Worm (Caenorhabditis elegans) whole organism, midembryonic: ENCODE results near the gene tbc-17.

Experiments
- T22C8.4 ChIP-seq: fragments of 200-800 bp; sonication (Bioruptor generic); IDR thresholded peaks from 2 replicates; pipeline ENCODE4 v1.3.6; 2022; ENCODE audit warnings: missing genetic modification characterization, missing compliant biosample characterization
- cog-1 ChIP-seq: sonication (generic microtip); optimal IDR thresholded peaks from 2 replicates; lab custom pipeline; 2016; ENCODE audit warnings: missing genetic modification characterization, missing compliant biosample characterization
- flt-1 ChIP-seq: fragments of 200-800 bp; sonication (Bioruptor generic); IDR thresholded peaks from 2 replicates; pipeline ENCODE4 v1.3.6; 2022; ENCODE audit warnings: missing genetic modification characterization, missing compliant biosample characterization
- klf-2 ChIP-seq: fragments of 200-800 bp; sonication (Bioruptor generic); conservative IDR thresholded peaks from 2 replicates; pipeline ENCODE4 v1.3.6; 2022; ENCODE audit warnings: missing genetic modification reagents, missing genetic modification characterization, missing compliant biosample characterization
- med-1 ChIP-seq: sonication (generic microtip); optimal IDR thresholded peaks from 2 replicates; lab custom pipeline; 2017; ENCODE audit warnings: missing genetic modification characterization, mild to moderate bottlenecking, missing compliant biosample characterization, antibody characterized with exemption, missing genetic modification reagents; ENCODE audit not compliant: insufficient read depth
- ref-1 ChIP-seq: fragments of 200-800 bp; sonication (Bioruptor generic); conservative IDR thresholded peaks from 2 replicates; pipeline ENCODE4 v1.3.6; 2022; ENCODE audit warnings: missing genetic modification reagents, missing genetic modification characterization, missing compliant biosample characterization
- tab-1 ChIP-seq: fragments of 200-800 bp; sonication (Bioruptor generic); IDR thresholded peaks from 2 replicates; pipeline ENCODE4 v1.3.6; 2022; ENCODE audit warnings: missing genetic modification characterization, missing compliant biosample characterization
- ztf-23 ChIP-seq: fragments of 200-800 bp; sonication (Bioruptor generic); IDR thresholded peaks from 2 replicates; pipeline ENCODE4 v1.3.6; 2022; ENCODE audit warnings: missing genetic modification reagents, missing genetic modification characterization, missing compliant biosample characterization
- ztf-29 ChIP-seq: fragments of 200-800 bp; sonication (Bioruptor generic); IDR thresholded peaks from 2 replicates; pipeline ENCODE4 v1.3.6; 2022; ENCODE audit warnings: missing genetic modification reagents, missing genetic modification characterization, missing compliant biosample characterization

The tbc-17 gene

DNA sequence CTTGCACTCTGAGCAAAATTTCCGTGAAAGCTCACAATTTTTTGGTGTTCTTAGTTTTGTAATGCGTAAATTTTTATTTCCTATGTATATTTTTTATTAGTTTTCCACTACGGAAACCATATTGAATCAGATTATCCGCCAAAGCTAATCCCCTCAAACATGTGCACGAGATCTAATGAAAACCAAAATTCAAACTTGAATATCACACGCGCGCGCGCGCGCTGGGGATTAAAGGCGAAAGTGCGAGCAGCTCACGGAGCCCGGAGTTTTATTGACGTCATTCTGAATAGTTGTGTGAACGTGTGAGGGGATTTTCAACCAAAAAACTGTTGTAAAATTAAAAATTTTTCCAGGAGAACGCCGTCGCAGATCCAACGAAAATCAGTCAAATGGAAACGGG lies 25.3 kb upstream of the tbc-17 start:
- TF ChIP-seq tab-1 (GFP tag; lab: Robert Waterston, UW) (no peak), ref-1 (GFP tag; lab: Robert Waterston, UW) (no peak), ztf-29 (GFP tag; lab: Robert Waterston, UW) (no peak), cog-1 (tag; lab: Kevin White, UChicago) (no peak), flt-1 (GFP tag; lab: Robert Waterston, UW) (no peak), ztf-23 (no peak), med-1 (GFP tag; lab: Kevin White, UChicago) (no peak), T22C8.4 (GFP tag; lab: Robert Waterston, UW) (no peak), klf-2 (no peak)

ce11 chrII:12669342-12669741 lies 24.9 kb upstream of the tbc-17 start:
- no peak for TF ChIP-seq cog-1 (tag; lab: Kevin White, UChicago)
- TF ChIP-seq klf-2, result no peak
- TF ChIP-seq ztf-23, result no peak
- TF ChIP-seq med-1 (GFP tag; lab: Kevin White, UChicago), result no peak
- TF ChIP-seq tab-1 (GFP tag; lab: Robert Waterston, UW), result no peak
- no peak for TF ChIP-seq ref-1 (GFP tag; lab: Robert Waterston, UW)
- TF ChIP-seq flt-1 (GFP tag; lab: Robert Waterston, UW), result no peak
- TF ChIP-seq ztf-29 (GFP tag; lab: Robert Waterston, UW), result no peak
- TF ChIP-seq T22C8.4 (GFP tag; lab: Robert Waterston, UW), result no peak

ce11 chrII:12669882-12670281 lies 24.3 kb upstream of the tbc-17 start:
- no peak for TF ChIP-seq flt-1 (GFP tag; lab: Robert Waterston, UW)
- no peak for TF ChIP-seq T22C8.4 (GFP tag; lab: Robert Waterston, UW)
- TF ChIP-seq tab-1 (GFP tag; lab: Robert Waterston, UW), result no peak
- no peak for TF ChIP-seq ztf-23
- TF ChIP-seq med-1 (GFP tag; lab: Kevin White, UChicago), result no peak
- TF ChIP-seq ztf-29 (GFP tag; lab: Robert Waterston, UW), result no peak
- TF ChIP-seq cog-1 (tag; lab: Kevin White, UChicago), result no peak
- no peak for TF ChIP-seq klf-2
- TF ChIP-seq ref-1 (GFP tag; lab: Robert Waterston, UW), result no peak

DNA sequence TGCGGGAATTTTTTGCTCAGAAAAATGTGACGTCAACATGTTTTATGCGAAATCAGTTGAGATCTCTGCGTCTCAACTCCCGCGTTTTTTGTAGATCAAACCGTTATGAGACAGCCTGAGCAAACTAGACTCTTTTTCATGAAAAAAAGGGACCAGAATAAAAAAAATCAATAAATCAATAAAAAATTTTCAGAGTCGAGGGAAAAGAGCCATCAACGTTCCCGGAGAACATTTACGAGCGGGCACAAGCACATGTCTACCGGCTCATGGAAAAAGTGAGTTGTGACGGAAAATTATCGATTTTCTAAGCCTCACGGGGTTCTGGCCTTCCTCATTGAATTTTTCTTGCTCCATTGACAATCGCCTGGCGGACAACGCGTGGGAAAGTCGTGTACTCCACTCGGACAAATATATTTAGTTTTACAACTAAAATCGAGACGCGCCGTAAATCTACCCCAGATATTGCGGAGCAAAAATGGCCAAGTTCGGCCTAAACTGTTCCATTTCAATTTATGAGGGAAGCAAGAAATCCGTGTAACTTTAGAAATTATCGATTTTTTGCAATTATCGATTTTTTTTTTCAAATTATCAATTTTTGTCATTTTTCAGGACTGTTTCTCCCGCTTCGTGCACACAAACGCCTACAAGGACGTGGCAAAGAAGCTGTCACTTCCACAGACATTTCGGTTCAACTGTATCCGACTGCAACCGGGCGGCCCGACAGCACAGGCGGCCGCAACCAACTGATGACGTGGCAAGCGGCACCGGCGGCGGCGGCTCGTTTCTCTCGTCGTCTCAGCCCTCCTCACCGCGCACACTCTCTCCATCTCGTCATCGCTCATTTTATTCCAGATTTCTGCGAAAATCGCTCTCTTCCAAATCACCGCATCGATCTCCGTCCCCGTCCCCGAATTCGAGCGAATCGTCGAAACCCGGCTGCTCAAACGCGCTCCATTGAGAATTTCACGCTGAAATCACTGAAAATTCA lies 23.0 kb upstream of the tbc-17 start:
- TF ChIP-seq flt-1 (GFP tag; lab: Robert Waterston, UW) (peak; percentile 24; the same call in 1 of the 2 replicates), T22C8.4 (GFP tag; lab: Robert Waterston, UW) (peak; percentile 73), ref-1 (GFP tag; lab: Robert Waterston, UW) (no peak)

ce11 chrII:12671892-12672291 lies 22.3 kb upstream of the tbc-17 start:
- TF ChIP-seq ztf-23, result no peak
- no peak for TF ChIP-seq flt-1 (GFP tag; lab: Robert Waterston, UW)
- TF ChIP-seq cog-1 (tag; lab: Kevin White, UChicago), result no peak
- no peak for TF ChIP-seq ztf-29 (GFP tag; lab: Robert Waterston, UW)
- TF ChIP-seq med-1 (GFP tag; lab: Kevin White, UChicago), result no peak
- TF ChIP-seq tab-1 (GFP tag; lab: Robert Waterston, UW), result no peak

DNA sequence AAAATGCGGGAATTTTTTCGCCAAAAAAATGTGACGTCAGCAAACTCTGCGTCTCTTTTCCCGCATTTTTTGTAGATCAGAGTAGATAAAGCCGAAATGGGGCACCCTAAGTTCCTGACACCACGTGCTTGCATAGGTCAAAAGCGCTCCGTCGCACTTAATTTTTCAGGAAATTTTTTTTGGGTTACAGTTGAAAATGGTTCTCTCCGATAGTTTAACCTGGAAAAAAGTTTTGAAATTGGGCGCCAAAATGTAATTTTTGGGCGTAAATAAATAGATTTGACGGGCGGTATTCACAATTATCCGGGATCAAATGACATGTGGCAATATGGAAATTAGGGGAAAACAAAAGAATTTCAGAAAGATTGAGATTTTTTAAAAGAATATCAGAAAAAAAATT lies 21.7 kb upstream of the tbc-17 start:
- TF ChIP-seq tab-1 (GFP tag; lab: Robert Waterston, UW) (no peak), flt-1 (GFP tag; lab: Robert Waterston, UW) (no peak), klf-2 (no peak), cog-1 (tag; lab: Kevin White, UChicago) (no peak), med-1 (GFP tag; lab: Kevin White, UChicago) (no peak), ref-1 (GFP tag; lab: Robert Waterston, UW) (no peak), T22C8.4 (GFP tag; lab: Robert Waterston, UW) (no peak)

DNA sequence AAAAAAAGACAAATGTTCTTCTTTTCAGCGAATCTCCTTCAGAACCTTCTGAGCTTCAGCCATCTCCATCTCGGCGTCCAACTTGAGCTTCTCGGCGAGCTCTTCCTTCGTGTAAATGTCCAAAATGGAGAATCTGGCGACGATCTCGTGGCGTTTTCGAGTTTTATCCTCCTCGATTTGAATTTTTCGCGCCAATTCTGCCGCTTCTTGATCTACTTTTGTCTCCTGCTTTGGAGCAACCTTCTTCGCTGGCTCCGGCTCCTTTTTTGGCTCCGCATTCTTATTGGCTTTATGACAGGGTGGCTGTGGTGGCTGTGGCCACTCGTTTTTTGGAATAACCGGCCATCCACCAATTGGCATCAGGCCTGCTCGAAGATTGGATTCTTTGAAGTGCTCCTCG lies 20.9 kb upstream of the tbc-17 start:
- TF ChIP-seq ztf-23 (no peak), ref-1 (GFP tag; lab: Robert Waterston, UW) (no peak), tab-1 (GFP tag; lab: Robert Waterston, UW) (no peak), klf-2 (no peak)

DNA sequence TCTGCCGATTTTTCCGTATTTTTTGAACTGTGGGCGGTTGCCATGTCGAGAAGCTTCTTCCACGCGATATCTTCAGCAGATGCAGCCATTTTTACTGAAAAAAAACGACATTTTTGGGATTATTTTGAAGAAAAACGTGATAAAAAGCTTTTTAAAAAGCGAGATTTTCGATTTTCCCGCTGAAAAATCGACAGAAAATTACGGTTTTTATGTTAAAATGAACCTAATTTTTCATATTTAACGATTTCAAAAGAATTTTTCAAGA lies 16.6 kb upstream of the tbc-17 start, which contains the start of gene Y38E10A.22:
Gene Y38E10A.22, minus strand, starts transcription at position 101 of the 265 bp plus-strand sequence.
- TF ChIP-seq klf-2 (no peak), tab-1 (GFP tag; lab: Robert Waterston, UW) (no peak), cog-1 (tag; lab: Kevin White, UChicago) (no peak), med-1 (GFP tag; lab: Kevin White, UChicago) (no peak), ref-1 (GFP tag; lab: Robert Waterston, UW) (no peak), T22C8.4 (GFP tag; lab: Robert Waterston, UW) (no peak), ztf-23 (no peak)

DNA sequence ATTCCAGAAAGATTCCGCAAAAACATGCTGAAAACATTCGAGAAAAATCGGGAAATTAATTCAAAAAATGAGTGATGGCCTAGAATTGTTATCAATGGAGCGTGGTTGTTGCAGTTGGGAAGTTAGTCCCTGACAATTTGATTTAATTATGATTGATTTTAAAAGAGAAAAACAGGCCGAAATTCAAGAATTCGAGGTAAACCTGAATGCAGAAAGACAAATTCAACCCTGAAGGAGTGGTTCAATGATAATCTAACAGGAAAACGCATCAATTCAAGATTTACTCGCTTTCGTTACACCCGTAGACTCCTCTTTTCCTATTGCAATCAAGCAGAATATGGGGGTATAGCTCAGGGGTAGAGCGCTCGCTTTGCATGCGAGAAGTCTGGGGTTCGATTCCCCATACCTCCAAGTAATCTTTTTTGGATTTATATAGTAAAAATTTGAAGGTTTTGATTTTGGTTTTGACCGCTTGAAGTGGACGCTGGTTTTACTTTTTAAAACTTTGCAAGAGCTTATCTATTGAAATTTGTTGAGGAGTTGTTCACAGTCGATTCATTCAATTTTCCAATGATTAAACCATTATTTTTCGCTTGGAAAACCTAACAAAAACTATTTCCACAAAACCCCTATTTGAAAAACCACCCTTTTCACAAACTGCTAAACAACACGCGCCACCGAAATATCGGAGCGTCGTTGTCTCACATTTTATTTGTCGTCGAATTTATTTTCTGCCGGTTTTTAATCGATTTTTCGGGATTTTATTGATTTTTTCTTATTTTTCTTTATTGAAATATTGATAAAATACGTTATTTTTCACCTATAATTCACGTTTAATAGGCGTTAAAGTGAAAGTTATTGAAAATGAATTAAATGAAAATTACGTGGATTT lies 16.0 kb upstream of the tbc-17 start:
- TF ChIP-seq klf-2 (0 out of 2 replicates have a peak, but pooled peaks have one; percentile 55), flt-1 (GFP tag; lab: Robert Waterston, UW) (peak; percentile 82), tab-1 (GFP tag; lab: Robert Waterston, UW) (peak; percentile 74), ztf-29 (GFP tag; lab: Robert Waterston, UW) (no peak; the same call in 1 of the 2 replicates), ztf-23 (0 out of 2 replicates have a peak, but pooled peaks have one; percentile 60), T22C8.4 (GFP tag; lab: Robert Waterston, UW) (peak; percentile 56; the same call in 1 of the 2 replicates), ref-1 (GFP tag; lab: Robert Waterston, UW) (no peak), med-1 (GFP tag; lab: Kevin White, UChicago) (no peak), cog-1 (tag; lab: Kevin White, UChicago) (peak; percentile 14)
